Fruit fly (Drosophila melanogaster): ENCODE measurements around the gene S1P.

DNA sequence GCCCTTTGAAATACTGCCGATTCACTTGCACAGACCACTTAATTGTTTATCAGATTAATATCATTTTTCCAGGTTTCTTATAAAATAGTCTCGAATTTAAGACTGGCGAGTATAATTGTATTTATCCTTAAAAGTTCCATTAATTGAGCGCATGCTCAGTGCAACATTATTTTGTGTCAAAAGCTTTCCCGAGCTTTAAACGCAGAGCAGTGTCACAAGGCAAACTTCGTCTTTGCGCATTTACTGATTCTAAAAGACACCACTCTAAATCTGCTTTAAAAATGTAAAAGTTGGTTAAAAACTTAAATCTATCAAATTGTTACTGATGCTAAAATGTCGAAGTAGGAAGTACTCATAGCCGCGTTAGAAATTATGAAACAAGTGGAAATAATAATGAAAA lies 8.4 kb upstream of the S1P start, which contains the start of the genes CG7166 and Alg11:
- TF ChIP-seq usp (GFP tag; optimal IDR thresholded peaks at IDR 0.05), result no peak
- no peak for TF ChIP-seq CG8478 (optimal IDR thresholded peaks at IDR 0.05)
- no peak for TF ChIP-seq EcR (GFP tag; optimal IDR thresholded peaks at IDR 0.05)

All from whole organism.